Worm (Caenorhabditis elegans): ENCODE measurements around the gene abcf-1.

abcf-1 gene

DNA sequence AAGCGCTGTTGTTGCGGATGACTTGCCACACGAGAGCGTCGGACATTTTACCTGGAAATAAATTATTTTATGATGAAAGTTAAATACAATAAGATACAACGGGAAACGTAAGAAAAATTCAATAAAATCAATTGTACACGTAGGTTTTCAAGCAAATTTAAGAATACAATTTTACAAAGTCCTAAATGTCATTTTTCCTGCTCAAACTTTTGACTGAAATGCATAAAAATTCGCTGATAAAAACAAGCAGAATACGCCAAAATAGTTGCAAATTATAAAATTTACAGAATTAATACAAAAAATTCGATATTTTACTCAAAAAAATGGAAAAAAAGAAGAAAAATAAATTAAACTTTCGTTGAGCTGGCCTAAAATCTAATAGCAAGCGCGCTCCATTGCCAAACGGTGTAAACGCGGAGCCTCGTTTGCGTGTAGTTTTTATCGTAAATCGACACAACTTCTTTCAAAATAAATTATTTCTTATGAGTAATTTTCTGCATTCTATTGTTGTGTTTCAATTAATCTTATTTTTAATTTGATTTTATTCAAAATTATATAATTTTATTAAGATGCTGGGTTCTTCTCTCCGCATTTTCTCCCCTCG lies 35.0 kb downstream of the abcf-1 start, which contains the start of the genes rpl-28 and mrpl-49 (continued):
- TF ChIP-seq aptf-2 (GFP tag; conservative IDR thresholded peaks at IDR 0.05) (no peak), ccch-3 (GFP tag; optimal IDR thresholded peaks at IDR 0.05) (no peak), bed-2 (GFP tag; IDR thresholded peaks at IDR 0.05) (no peak), ztf-18 (tag; optimal IDR thresholded peaks at IDR 0.05) (peak; percentile 40), nhr-179 (tag; optimal IDR thresholded peaks at IDR 0.05) (no peak), dpff-1 (tag; optimal IDR thresholded peaks at IDR 0.05) (no peak), lin-54 (GFP tag; optimal IDR thresholded peaks at IDR 0.05) (peak; percentile 71), nfya-1 (tag; optimal IDR thresholded peaks at IDR 0.05; ENCODE audit: borderline replicate concordance, insufficient read depth) (no peak), Y53F4B.3 (GFP tag; IDR thresholded peaks at IDR 0.05) (no peak), C17E4.6 (GFP tag; IDR thresholded peaks at IDR 0.05) (no peak), lag-1 (GFP tag; IDR thresholded peaks at IDR 0.05) (no peak), ets-4 (GFP tag; optimal IDR thresholded peaks at IDR 0.05) (no peak), dox-1 (GFP tag; IDR thresholded peaks at IDR 0.05) (peak; percentile 64), pbrm-1 (GFP tag; IDR thresholded peaks at IDR 0.05) (no peak), C06A6.2 (GFP tag; conservative IDR thresholded peaks at IDR 0.05) (no peak), him-1 (tag; optimal IDR thresholded peaks at IDR 0.05) (no peak), atf-7 (tag; optimal IDR thresholded peaks at IDR 0.05) (no peak), zim-3 (tag; optimal IDR thresholded peaks at IDR 0.05) (no peak), efl-1 (GFP tag; optimal IDR thresholded peaks at IDR 0.05) (peak; percentile 23), tbp1 (GFP tag; optimal IDR thresholded peaks at IDR 0.05) (peak; percentile 58), ztf-25 (GFP tag; IDR thresholded peaks at IDR 0.05) (no peak), snpc-1.3 (tag; optimal IDR thresholded peaks at IDR 0.05; ENCODE audit: insufficient read depth) (no peak), T07F8.4 (tag; optimal IDR thresholded peaks at IDR 0.05) (no peak), tbx-9 (tag; optimal IDR thresholded peaks at IDR 0.05; ENCODE audit: borderline replicate concordance) (no peak), F23B12.7 (tag; optimal IDR thresholded peaks at IDR 0.05; ENCODE audit: insufficient read depth) (peak; percentile 91), Y53G8AR.9 (GFP tag; conservative IDR thresholded peaks at IDR 0.05) (peak; percentile 48; the same call in 1 of the 2 replicates), Y95B8A.8 (GFP tag; IDR thresholded peaks at IDR 0.05) (no peak), mcd-1 (GFP tag; IDR thresholded peaks at IDR 0.05) (peak; percentile 96), gei-17 (GFP tag; optimal IDR thresholded peaks at IDR 0.05) (no peak), Y79H2A.3 (GFP tag; conservative IDR thresholded peaks at IDR 0.05) (no peak), die-1 (tag; optimal IDR thresholded peaks at IDR 0.05) (no peak), egl-44 (GFP tag; IDR thresholded peaks at IDR 0.05) (no peak), attf-3 (GFP tag; conservative IDR thresholded peaks at IDR 0.05) (peak; percentile 99), F33H1.4 (GFP tag; IDR thresholded peaks at IDR 0.05) (peak; percentile 46; the same call in 1 of the 2 replicates), ztf-22 (GFP tag; optimal IDR thresholded peaks at IDR 0.05) (no peak), mel-28 (tag; optimal IDR thresholded peaks at IDR 0.05; ENCODE audit: borderline replicate concordance) (no peak), ztf-6 (GFP tag; IDR thresholded peaks at IDR 0.05) (no peak), F49E8.2 (tag; optimal IDR thresholded peaks at IDR 0.05; ENCODE audit: insufficient read depth) (peak; percentile 42), F55B11.4 (tag; optimal IDR thresholded peaks at IDR 0.05; ENCODE audit: borderline replicate concordance, insufficient read depth) (no peak), F52B5.7 (tag; optimal IDR thresholded peaks at IDR 0.05) (no peak), ZK185.1 (tag; optimal IDR thresholded peaks at IDR 0.05; ENCODE audit: poor library complexity, severe bottlenecking) (peak; percentile 44), T26A5.8 (tag; optimal IDR thresholded peaks at IDR 0.05) (no peak), F57A8.1 (GFP tag; optimal IDR thresholded peaks at IDR 0.05) (no peak), ceh-40 (GFP tag; IDR thresholded peaks at IDR 0.05) (no peak), sptf-2 (GFP tag; optimal IDR thresholded peaks at IDR 0.05) (no peak)
